Worm (Caenorhabditis elegans): ENCODE measurements around the gene mig-22.

The mig-22 gene

DNA sequence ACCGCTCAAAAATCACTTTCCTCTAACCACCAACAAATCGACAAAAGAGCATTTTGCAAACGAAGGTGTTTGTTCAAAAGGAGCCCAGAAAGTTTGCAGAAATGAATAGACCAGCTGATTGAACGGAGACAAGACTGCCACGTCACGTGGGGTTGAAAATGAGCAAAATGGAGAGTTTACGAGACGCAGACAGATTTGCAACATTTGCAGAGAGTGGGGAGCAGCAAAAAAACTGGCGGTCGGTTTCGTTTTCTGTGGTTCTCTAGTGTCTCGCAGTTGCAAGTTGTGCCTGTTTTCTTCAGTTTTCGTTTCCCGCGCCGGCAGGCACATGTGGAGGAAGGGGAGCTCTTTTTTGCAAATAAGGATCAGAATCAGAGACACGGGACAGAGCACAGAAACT is 18.3 kb upstream of the mig-22 start (continued):
- TF ChIP-seq C04F5.9 (tag; optimal IDR thresholded peaks at IDR 0.05) (no peak), ces-1 (GFP tag; optimal IDR thresholded peaks at IDR 0.05) (no peak), fkh-4 (tag; optimal IDR thresholded peaks at IDR 0.05; ENCODE audit: borderline replicate concordance) (no peak), ceh-88 (GFP tag; IDR thresholded peaks at IDR 0.05) (0 out of 2 replicates have a peak, but pooled peaks have one; percentile 24), ceh-90 (tag; optimal IDR thresholded peaks at IDR 0.05) (no peak), nhr-84 (tag; optimal IDR thresholded peaks at IDR 0.05) (no peak), nhr-28 (tag; optimal IDR thresholded peaks at IDR 0.05) (no peak), pag-3 (tag; optimal IDR thresholded peaks at IDR 0.05; ENCODE audit: borderline replicate concordance, insufficient read depth) (no peak), mdl-1 (tag; optimal IDR thresholded peaks at IDR 0.05) (peak in 1 of 2 experiments; percentile 96), lin-13 (GFP tag; optimal IDR thresholded peaks at IDR 0.05) (peak; percentile 42), tbx-2 (tag; optimal IDR thresholded peaks at IDR 0.05) (peak; percentile 70), pax-3 (tag; optimal IDR thresholded peaks at IDR 0.05) (peak; percentile 67), sox-4 (tag; optimal IDR thresholded peaks at IDR 0.05) (peak; percentile 33), egl-27 (tag; optimal IDR thresholded peaks at IDR 0.05) (no peak), nhr-11 (tag; optimal IDR thresholded peaks at IDR 0.05) (peak; percentile 20), isw-1 (GFP tag; IDR thresholded peaks at IDR 0.05) (no peak), nhr-90 (tag; optimal IDR thresholded peaks at IDR 0.05; ENCODE audit: poor library complexity) (no peak), ets-5 (GFP tag; IDR thresholded peaks at IDR 0.05) (no peak), ceh-63 (GFP tag; optimal IDR thresholded peaks at IDR 0.05) (no peak)

DNA sequence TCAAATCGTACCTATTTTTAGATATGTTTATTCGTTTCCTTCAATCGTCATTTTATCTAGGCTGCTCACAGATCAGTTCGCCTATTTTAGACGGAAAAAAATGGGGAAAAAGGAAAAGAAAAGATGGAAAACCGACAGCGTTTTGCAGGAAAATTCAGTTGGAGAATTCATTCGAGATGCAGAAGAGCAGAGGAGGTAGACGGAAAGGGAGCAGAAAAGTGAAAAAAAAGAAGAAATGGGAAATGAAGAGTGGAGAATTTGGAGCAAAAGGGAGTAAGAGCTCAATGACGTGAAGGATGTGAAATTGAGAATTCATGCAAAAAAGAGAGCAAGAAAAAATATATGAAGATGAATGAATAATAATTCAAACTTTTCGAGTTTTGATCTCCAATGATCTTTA is 17.4 kb upstream of the mig-22 start:
- TF ChIP-seq aha-1 (tag; optimal IDR thresholded peaks at IDR 0.05) (no peak), sox-4 (tag; optimal IDR thresholded peaks at IDR 0.05) (no peak), nhr-76 (tag; optimal IDR thresholded peaks at IDR 0.05) (no peak), pax-3 (tag; optimal IDR thresholded peaks at IDR 0.05) (no peak), grh-1 (GFP tag; IDR thresholded peaks at IDR 0.05) (no peak), hlh-4 (tag; optimal IDR thresholded peaks at IDR 0.05) (no peak), egl-13 (tag; optimal IDR thresholded peaks at IDR 0.05) (peak; percentile 41), nhr-71 (tag; optimal IDR thresholded peaks at IDR 0.05) (peak; percentile 42), unc-86 (tag; optimal IDR thresholded peaks at IDR 0.05) (peak; percentile 31), snpc-4 (tag; optimal IDR thresholded peaks at IDR 0.05) (no peak), egl-27 (tag; optimal IDR thresholded peaks at IDR 0.05) (no peak), hlh-17 (GFP tag; optimal IDR thresholded peaks at IDR 0.05; ENCODE audit: borderline replicate concordance) (no peak), ceh-82 (tag; optimal IDR thresholded peaks at IDR 0.05) (peak in 1 of 3 experiments; percentile 8), lir-3 (tag; optimal IDR thresholded peaks at IDR 0.05; ENCODE audit: poor library complexity) (no peak), efl-3 (GFP tag; optimal IDR thresholded peaks at IDR 0.05) (no peak), F16B12.6 (tag; optimal IDR thresholded peaks at IDR 0.05) (no peak), lin-14 (GFP tag; optimal IDR thresholded peaks at IDR 0.05) (peak; percentile 70), hpl-2 (GFP tag; optimal IDR thresholded peaks at IDR 0.05) (no peak), lin-15B (tag; optimal IDR thresholded peaks at IDR 0.05) (no peak), jun-1 (tag; optimal IDR thresholded peaks at IDR 0.05) (no peak), unc-62 (GFP tag; optimal IDR thresholded peaks at IDR 0.05) (no peak), nhr-12 (tag; optimal IDR thresholded peaks at IDR 0.05) (no peak), fkh-10 (GFP tag; optimal IDR thresholded peaks at IDR 0.05) (peak; percentile 52), nhr-77 (tag; optimal IDR thresholded peaks at IDR 0.05) (no peak), nhr-19 (GFP tag; conservative IDR thresholded peaks at IDR 0.05) (no peak), lin-13 (GFP tag; optimal IDR thresholded peaks at IDR 0.05) (no peak), nhr-20 (tag; optimal IDR thresholded peaks at IDR 0.05) (no peak)

All from whole organism, L1 larva.